Fruit fly (Drosophila melanogaster): Measurements from ENCODE around the gene Yp1.

- TF ChIP-seq ttk (optimal IDR thresholded peaks at IDR 0.05): no peak
- TF ChIP-seq h (optimal IDR thresholded peaks at IDR 0.05): no peak
- no peak for TF ChIP-seq Sin3A (optimal IDR thresholded peaks at IDR 0.05)
- no peak for TF ChIP-seq insv (optimal IDR thresholded peaks at IDR 0.05)
- no peak for TF ChIP-seq psq (optimal IDR thresholded peaks at IDR 0.05)
Measured at dm6 chrX:10082950-10083253, 29.3 kb downstream of the Yp1 start, which contains the start of gene CG2972.
